Worm (Caenorhabditis elegans): ENCODE data around the gene chil-1.

ce11 chrII:9840313-9840712 lies 26.0 kb downstream of the chil-1 start, which contains the start of gene ZK938.11:
- TF ChIP-seq nhr-237 (tag; optimal IDR thresholded peaks at IDR 0.05) (no peak), hlh-1 (tag; optimal IDR thresholded peaks at IDR 0.05) (no peak), lin-13 (tag; optimal IDR thresholded peaks at IDR 0.05) (no peak), snpc-4 (tag; optimal IDR thresholded peaks at IDR 0.05) (no peak), drap-1 (GFP tag; optimal IDR thresholded peaks at IDR 0.05) (no peak), blmp-1 (tag; optimal IDR thresholded peaks at IDR 0.05) (no peak), pha-4 (tag; optimal IDR thresholded peaks at IDR 0.05) (no peak), mab-5 (tag; optimal IDR thresholded peaks at IDR 0.05) (no peak), elt-3 (tag; optimal IDR thresholded peaks at IDR 0.05) (no peak), unc-62 (GFP tag; optimal IDR thresholded peaks at IDR 0.05) (no peak)
